Fruit fly (Drosophila melanogaster) whole organism, adult: ENCODE measurements around the gene CG7888.

Experiments used
- CG14711 ChIP-seq: fragments of 200-800 bp; sonication (Bioruptor generic); optimal IDR thresholded peaks from 2 replicates; lab custom pipeline; 2018; ENCODE audit warnings: missing biosample characterization, mild to moderate bottlenecking, missing genetic modification characterization, moderate library complexity
- CG1620 ChIP-seq: fragments of 200-800 bp; sonication (Bioruptor generic); optimal IDR thresholded peaks from 2 replicates; lab custom pipeline; 2016; ENCODE audit warnings: missing biosample characterization, missing genetic modification characterization
- CG5204 ChIP-seq: fragments of 200-800 bp; sonication (Bioruptor generic); optimal IDR thresholded peaks from 2 replicates; lab custom pipeline; 2016; ENCODE audit warnings: missing biosample characterization, missing genetic modification characterization
- CG7101 ChIP-seq: fragments of 200-800 bp; sonication (Bioruptor generic); optimal IDR thresholded peaks from 2 replicates; lab custom pipeline; 2018; ENCODE audit warnings: missing biosample characterization, mild to moderate bottlenecking, missing genetic modification characterization, moderate library complexity
- Clk ChIP-seq: fragments of 200-800 bp; sonication (Bioruptor generic); optimal IDR thresholded peaks from 2 replicates; lab custom pipeline; 2017; ENCODE audit warnings: missing biosample characterization, missing genetic modification characterization
- Crg-1 ChIP-seq: fragments of 200-800 bp; sonication (Bioruptor generic); optimal IDR thresholded peaks from 2 replicates; lab custom pipeline; 2016; ENCODE audit warnings: missing biosample characterization, missing genetic modification characterization
- Hr96 ChIP-seq: fragments of 200-800 bp; sonication (Bioruptor generic); optimal IDR thresholded peaks from 2 replicates; lab custom pipeline; 2016; ENCODE audit warnings: missing biosample characterization, missing genetic modification characterization
- Mnt ChIP-seq: fragments of 200-800 bp; sonication (Bioruptor generic); optimal IDR thresholded peaks from 2 replicates; lab custom pipeline; 2016; ENCODE audit warnings: missing biosample characterization, mild to moderate bottlenecking, missing genetic modification characterization
- bab1 ChIP-seq: fragments of 200-800 bp; sonication (Bioruptor generic); optimal IDR thresholded peaks from 3 replicates; lab custom pipeline; 2019; ENCODE audit warnings: missing biosample characterization, mild to moderate bottlenecking, missing genetic modification characterization, moderate library complexity
- ovo ChIP-seq: fragments of 200-800 bp; sonication (Bioruptor generic); optimal IDR thresholded peaks from 2 replicates; lab custom pipeline; 2016; ENCODE audit warnings: missing biosample characterization, missing genetic modification characterization
- pad ChIP-seq: fragments of 200-800 bp; sonication (Bioruptor generic); optimal IDR thresholded peaks from 3 replicates; lab custom pipeline; 2017; ENCODE audit warnings: missing biosample characterization, missing genetic modification characterization, mild to moderate bottlenecking, moderate library complexity, missing genetic modification reagents
- tj ChIP-seq: fragments of 200-800 bp; sonication (Bioruptor generic); optimal IDR thresholded peaks from 3 replicates; lab custom pipeline; 2017; ENCODE audit warnings: missing biosample characterization, mild to moderate bottlenecking, missing genetic modification characterization, moderate library complexity

- TF ChIP-seq CG1620 (no peak), Crg-1 (GFP tag; lab: Kevin White, UChicago) (no peak), CG7101 (tag; lab: Kevin White, UChicago) (no peak), CG5204 (GFP tag; lab: Kevin White, UChicago) (no peak), tj (GFP tag; lab: Kevin White, UChicago) (no peak), bab1 (GFP tag; lab: Kevin White, UChicago) (no peak), Mnt (GFP tag; lab: Kevin White, UChicago) (no peak), Hr96 (GFP tag; lab: Kevin White, UChicago) (no peak), Clk (GFP tag; lab: Kevin White, UChicago) (no peak), CG14711 (tag; lab: Kevin White, UChicago) (no peak), pad (GFP tag; lab: Kevin White, UChicago) (no peak), ovo (no peak)
Measured at dm6 chr3L:11020058-11020457, 33.8 kb upstream of the CG7888 start.
